Worm (Caenorhabditis elegans) whole organism, L1 larva: ENCODE measurements around the gene tbc-14.
A peak's percentile ranks its signal among the peaks of the same experiment; 100 is the strongest.

ENCODE experiments used
- C04F5.9 ChIP-seq: sonication (generic microtip); optimal IDR thresholded peaks from 2 replicates; lab custom pipeline; 2016; ENCODE audit warnings: missing genetic modification characterization, missing compliant biosample characterization
- C16A3.4 ChIP-seq: fragments of 150-350 bp; optimal IDR thresholded peaks from 2 replicates; lab custom pipeline; 2014; ENCODE audit warnings: missing biosample characterization, missing genetic modification characterization
- F16B12.6 ChIP-seq: fragments of 150-350 bp; optimal IDR thresholded peaks from 2 replicates; lab custom pipeline; 2014; ENCODE audit warnings: missing biosample characterization, missing genetic modification characterization
- aha-1 ChIP-seq: fragments of 150-350 bp; optimal IDR thresholded peaks from 2 replicates; lab custom pipeline; 2014; ENCODE audit warnings: missing biosample characterization, missing genetic modification characterization
- aly-2 ChIP-seq: fragments of 150-350 bp; optimal IDR thresholded peaks from 2 replicates; lab custom pipeline; 2014; ENCODE audit warnings: missing biosample characterization, missing genetic modification characterization
- blmp-1 ChIP-seq: fragments of 150-350 bp; optimal IDR thresholded peaks from 2 replicates; lab custom pipeline; 2014; ENCODE audit warnings: missing biosample characterization, missing genetic modification characterization
- ceh-8 ChIP-seq: fragments of 200-800 bp; sonication (Bioruptor generic); optimal IDR thresholded peaks from 2 replicates; lab custom pipeline; 2018; ENCODE audit warnings: mild to moderate bottlenecking, missing genetic modification characterization, moderate library complexity, missing compliant biosample characterization
- ces-1 ChIP-seq: fragments of 150-350 bp; optimal IDR thresholded peaks from 2 replicates; lab custom pipeline; 2014; ENCODE audit warnings: missing biosample characterization, missing genetic modification reagents, missing genetic modification characterization
- dpl-1 ChIP-seq, 3 experiments: fragments of 150-350 bp in 2 of 3; sonication (generic microtip) in 1 of 3; optimal IDR thresholded peaks; 2 replicates each; lab custom pipeline; 2014 to 2017; ENCODE audit warnings: missing biosample characterization in 3 of 3, missing genetic modification characterization in 3 of 3, missing genetic modification reagents in 3 of 3
- dsc-1 ChIP-seq: sonication (generic microtip); optimal IDR thresholded peaks from 2 replicates; lab custom pipeline; 2016; ENCODE audit warnings: mild to moderate bottlenecking, missing genetic modification characterization, missing compliant biosample characterization
- efl-1 ChIP-seq, 4 experiments: fragments of 150-350 bp; optimal IDR thresholded peaks in 3 of 4; peaks in 1 of 4; 1 replicate in 1 of 4; 2 replicates in 3 of 4; lab custom pipeline; 2014; ENCODE audit warnings: missing biosample characterization in 2 of 4, missing genetic modification characterization in 2 of 4, missing genetic modification reagents in 2 of 4
- efl-3 ChIP-seq: fragments of 200-800 bp; sonication (Bioruptor generic); optimal IDR thresholded peaks from 2 replicates; lab custom pipeline; 2018; ENCODE audit warnings: mild to moderate bottlenecking, missing genetic modification characterization, missing compliant biosample characterization
- egl-27 ChIP-seq, 2 experiments: fragments of 150-350 bp in 1 of 2; sonication (generic microtip); optimal IDR thresholded peaks; 3 replicates each; lab custom pipeline; 2017 to 2018; ENCODE audit warnings: missing biosample characterization in 2 of 2, missing genetic modification characterization in 2 of 2, missing genetic modification reagents in 2 of 2
- elt-2 ChIP-seq: sonication (generic microtip); optimal IDR thresholded peaks from 2 replicates; lab custom pipeline; 2016; ENCODE audit warnings: missing genetic modification characterization, mild to moderate bottlenecking, inconsistent platforms, missing compliant biosample characterization, missing genetic modification reagents
- elt-3 ChIP-seq, 6 experiments: fragments of 150-350 bp in 1 of 6; sonication (generic microtip); optimal IDR thresholded peaks; 2 replicates each; lab custom pipeline; 2017 to 2018; ENCODE audit warnings: missing biosample characterization in 6 of 6, missing genetic modification characterization in 6 of 6, inconsistent platforms in 1 of 6
- ets-5 ChIP-seq: fragments of 200-800 bp; sonication (Bioruptor generic); IDR thresholded peaks from 2 replicates; pipeline ENCODE4 v1.3.6; 2022; ENCODE audit warnings: missing genetic modification characterization, missing compliant biosample characterization
- fkh-10 ChIP-seq: sonication (generic microtip); optimal IDR thresholded peaks from 2 replicates; lab custom pipeline; 2017; ENCODE audit warnings: missing biosample characterization, missing genetic modification reagents, missing genetic modification characterization
- fkh-8 ChIP-seq: sonication (generic microtip); optimal IDR thresholded peaks from 2 replicates; lab custom pipeline; 2016; ENCODE audit warnings: mild to moderate bottlenecking, missing genetic modification characterization, missing compliant biosample characterization
- grh-1 ChIP-seq: fragments of 200-800 bp; sonication (Bioruptor generic); IDR thresholded peaks from 2 replicates; pipeline ENCODE4 v1.3.6; 2022; ENCODE audit warnings: missing genetic modification reagents, missing genetic modification characterization, missing compliant biosample characterization
- hlh-17 ChIP-seq: fragments of 200-800 bp; sonication (Bioruptor generic); optimal IDR thresholded peaks from 2 replicates; lab custom pipeline; 2018; ENCODE audit warnings: missing genetic modification characterization, mild to moderate bottlenecking, missing compliant biosample characterization, moderate library complexity, borderline replicate concordance
- hlh-4 ChIP-seq: sonication (generic microtip); optimal IDR thresholded peaks from 2 replicates; lab custom pipeline; 2016; ENCODE audit warnings: mild to moderate bottlenecking, missing genetic modification characterization, missing compliant biosample characterization
- isw-1 ChIP-seq: fragments of 200-800 bp; sonication (Bioruptor generic); IDR thresholded peaks from 2 replicates; pipeline ENCODE4 v1.3.6; 2022; ENCODE audit warnings: missing genetic modification characterization, missing compliant biosample characterization
- lin-14 ChIP-seq: fragments of 200-800 bp; sonication (Bioruptor generic); optimal IDR thresholded peaks from 2 replicates; lab custom pipeline; 2018; ENCODE audit warnings: mild to moderate bottlenecking, missing genetic modification characterization, moderate library complexity, missing compliant biosample characterization
- lin-15B ChIP-seq: fragments of 150-350 bp; sonication (generic microtip); optimal IDR thresholded peaks from 3 replicates; lab custom pipeline; 2014; ENCODE audit warnings: missing biosample characterization, missing genetic modification characterization
- lin-35 ChIP-seq, 2 experiments: fragments of 150-350 bp; optimal IDR thresholded peaks; 2 replicates each; lab custom pipeline; 2014; ENCODE audit warnings: missing biosample characterization in 2 of 2, missing genetic modification characterization in 2 of 2, missing genetic modification reagents in 2 of 2
- lin-39 ChIP-seq: fragments of 150-350 bp; optimal IDR thresholded peaks from 2 replicates; lab custom pipeline; 2014; ENCODE audit warnings: missing biosample characterization, missing genetic modification reagents, missing genetic modification characterization
- lir-3 ChIP-seq: sonication (generic microtip); optimal IDR thresholded peaks from 2 replicates; lab custom pipeline; 2016; ENCODE audit warnings: mild to moderate bottlenecking, missing genetic modification characterization, moderate library complexity, missing compliant biosample characterization; ENCODE audit not compliant: poor library complexity
- lsy-2 ChIP-seq, 2 experiments: fragments of 150-350 bp; optimal IDR thresholded peaks; 2 replicates each; lab custom pipeline; 2014; ENCODE audit warnings: missing biosample characterization in 2 of 2, missing genetic modification characterization in 2 of 2
- mdl-1 ChIP-seq, 2 experiments: fragments of 150-350 bp; optimal IDR thresholded peaks; 2 replicates each; lab custom pipeline; 2014 to 2017; ENCODE audit warnings: missing biosample characterization in 2 of 2, missing genetic modification characterization in 2 of 2, inconsistent platforms in 1 of 2
- mef-2 ChIP-seq: fragments of 150-350 bp; optimal IDR thresholded peaks from 2 replicates; lab custom pipeline; 2014; ENCODE audit warnings: missing biosample characterization, missing genetic modification characterization
- mep-1 ChIP-seq: fragments of 150-350 bp; optimal IDR thresholded peaks from 2 replicates; lab custom pipeline; 2014; ENCODE audit warnings: missing biosample characterization, missing genetic modification characterization
- nhr-11 ChIP-seq: fragments of 150-350 bp; optimal IDR thresholded peaks from 2 replicates; lab custom pipeline; 2014; ENCODE audit warnings: missing biosample characterization, missing genetic modification characterization
- nhr-12 ChIP-seq: sonication (generic microtip); optimal IDR thresholded peaks from 2 replicates; lab custom pipeline; 2017; ENCODE audit warnings: missing biosample characterization, missing genetic modification characterization
- nhr-19 ChIP-seq: fragments of 200-800 bp; sonication (Bioruptor generic); conservative IDR thresholded peaks from 2 replicates; pipeline ENCODE4 v1.3.6; 2022; ENCODE audit warnings: missing genetic modification characterization, missing compliant biosample characterization
- nhr-237 ChIP-seq: fragments of 150-350 bp; optimal IDR thresholded peaks from 2 replicates; lab custom pipeline; 2014; ENCODE audit warnings: missing biosample characterization, missing genetic modification characterization
- nhr-28 ChIP-seq: fragments of 150-350 bp; optimal IDR thresholded peaks from 2 replicates; lab custom pipeline; 2014; ENCODE audit warnings: missing biosample characterization, missing genetic modification characterization
- nhr-71 ChIP-seq: sonication (generic microtip); optimal IDR thresholded peaks from 2 replicates; lab custom pipeline; 2016; ENCODE audit warnings: mild to moderate bottlenecking, missing genetic modification characterization, moderate library complexity, missing compliant biosample characterization
- nhr-85 ChIP-seq: sonication (generic microtip); peaks from one replicate; lab custom pipeline; 2016; ENCODE audit warnings: missing genetic modification characterization, inconsistent platforms, missing compliant biosample characterization
- pag-3 ChIP-seq: sonication (generic microtip); optimal IDR thresholded peaks from 2 replicates; lab custom pipeline; 2017; ENCODE audit warnings: missing genetic modification characterization, mild to moderate bottlenecking, missing compliant biosample characterization, antibody characterized with exemption, borderline replicate concordance; ENCODE audit not compliant: insufficient read depth
- skn-1 ChIP-seq: fragments of 150-350 bp; optimal IDR thresholded peaks from 2 replicates; lab custom pipeline; 2014; ENCODE audit warnings: missing biosample characterization, missing genetic modification characterization
- snu-23 ChIP-seq: sonication (generic microtip); optimal IDR thresholded peaks from 2 replicates; lab custom pipeline; 2016; ENCODE audit warnings: missing genetic modification characterization, missing compliant biosample characterization
- sox-4 ChIP-seq: sonication (generic microtip); optimal IDR thresholded peaks from 2 replicates; lab custom pipeline; 2016; ENCODE audit warnings: missing genetic modification characterization, missing compliant biosample characterization
- sptf-1 ChIP-seq: fragments of 150-350 bp; optimal IDR thresholded peaks from 2 replicates; lab custom pipeline; 2014; ENCODE audit warnings: missing biosample characterization, missing genetic modification characterization
- sup-37 ChIP-seq: fragments of 200-800 bp; sonication (Bioruptor generic); optimal IDR thresholded peaks from 2 replicates; lab custom pipeline; 2018; ENCODE audit warnings: mild to moderate bottlenecking, missing genetic modification characterization, missing compliant biosample characterization
- swsn-7 ChIP-seq: sonication (generic microtip); optimal IDR thresholded peaks from 2 replicates; lab custom pipeline; 2016; ENCODE audit warnings: missing genetic modification characterization, missing compliant biosample characterization
- tbx-2 ChIP-seq: sonication (generic microtip); optimal IDR thresholded peaks from 2 replicates; lab custom pipeline; 2016; ENCODE audit warnings: missing genetic modification characterization, missing compliant biosample characterization
- tlp-1 ChIP-seq: fragments of 150-350 bp; optimal IDR thresholded peaks from 2 replicates; lab custom pipeline; 2014; ENCODE audit warnings: missing biosample characterization, missing genetic modification characterization
- unc-30 ChIP-seq: sonication (generic microtip); optimal IDR thresholded peaks from 2 replicates; lab custom pipeline; 2017; ENCODE audit warnings: missing biosample characterization, missing genetic modification characterization
- unc-86 ChIP-seq: sonication (generic microtip); optimal IDR thresholded peaks from 2 replicates; lab custom pipeline; 2016; ENCODE audit warnings: missing genetic modification characterization, missing compliant biosample characterization
- unc-98 ChIP-seq: fragments of 200-800 bp; sonication (Bioruptor generic); IDR thresholded peaks from 2 replicates; pipeline ENCODE4 v1.3.6; 2022; ENCODE audit warnings: missing genetic modification characterization, missing compliant biosample characterization
- vab-15 ChIP-seq: sonication (generic microtip); optimal IDR thresholded peaks from 2 replicates; lab custom pipeline; 2017; ENCODE audit warnings: missing genotype, mild to moderate bottlenecking, missing genetic modification characterization, missing compliant biosample characterization
- zip-4 ChIP-seq: fragments of 200-800 bp; sonication (Bioruptor generic); optimal IDR thresholded peaks from 2 replicates; lab custom pipeline; 2018; ENCODE audit warnings: mild to moderate bottlenecking, missing genetic modification characterization, moderate library complexity, missing compliant biosample characterization

The tbc-14 gene

ce11 chrII:13469043-13469652 is 21.8 kb upstream of the tbc-14 start, which contains the start of gene E01G4.3 (continued):
- TF ChIP-seq C16A3.4 (tag; lab: Kevin White, UChicago) (peak; percentile 45), unc-98 (GFP tag; lab: Robert Waterston, UW) (0 out of 2 replicates have a peak, but pooled peaks have one; percentile 25), lin-14 (peak; percentile 91), fkh-10 (no peak), efl-1 (optimal IDR thresholded peaks at IDR 0.05; lab: Kevin White, UChicago) (peak; percentile 34 to 41), efl-1 (GFP tag; optimal IDR thresholded peaks at IDR 0.05 in 1 of 2; lab: Kevin White, UChicago) (peak; percentile 1 to 76), unc-86 (tag; lab: Kevin White, UChicago) (no peak), nhr-85 (tag; lab: Kevin White, UChicago) (peak; percentile 86), grh-1 (GFP tag; lab: Robert Waterston, UW) (no peak), swsn-7 (peak; percentile 32), pag-3 (no peak), nhr-12 (tag; lab: Kevin White, UChicago) (no peak), elt-3 (tag; optimal IDR thresholded peaks at IDR 0.05; lab: Kevin White, UChicago) (peak in 5 of 6 experiments; percentile 33 to 83 (median 52)), aly-2 (no peak), unc-30 (no peak), zip-4 (GFP tag; lab: Kevin White, UChicago) (no peak), sup-37 (GFP tag; lab: Kevin White, UChicago) (no peak), ceh-8 (no peak), tlp-1 (tag; lab: Kevin White, UChicago) (no peak), sox-4 (no peak), F16B12.6 (tag; lab: Kevin White, UChicago) (no peak), egl-27 (tag; optimal IDR thresholded peaks at IDR 0.05; lab: Kevin White, UChicago) (peak in 1 of 2 experiments; percentile 16), efl-3 (GFP tag; lab: Kevin White, UChicago) (no peak), snu-23 (GFP tag; lab: Kevin White, UChicago) (peak; percentile 84), hlh-17 (GFP tag; lab: Kevin White, UChicago) (no peak), skn-1 (tag; lab: Kevin White, UChicago) (peak; percentile 30), mef-2 (no peak), C04F5.9 (tag; lab: Kevin White, UChicago) (no peak), elt-2 (peak; percentile 97), nhr-237 (tag; lab: Kevin White, UChicago) (no peak), lin-15B (no peak), blmp-1 (tag; lab: Kevin White, UChicago) (peak; percentile 69), lsy-2 (tag; optimal IDR thresholded peaks at IDR 0.05; lab: Kevin White, UChicago) (peak; percentile 40 to 73), tbx-2 (peak; percentile 71), nhr-11 (tag; lab: Kevin White, UChicago) (peak; percentile 54), lir-3 (tag; lab: Kevin White, UChicago) (no peak), sptf-1 (tag; lab: Kevin White, UChicago) (no peak), isw-1 (GFP tag; lab: Robert Waterston, UW) (no peak), ets-5 (GFP tag; lab: Robert Waterston, UW) (no peak), fkh-8 (tag; lab: Kevin White, UChicago) (no peak)
- TF ChIP-seq, all 84 proteins: peak for 30

DNA sequence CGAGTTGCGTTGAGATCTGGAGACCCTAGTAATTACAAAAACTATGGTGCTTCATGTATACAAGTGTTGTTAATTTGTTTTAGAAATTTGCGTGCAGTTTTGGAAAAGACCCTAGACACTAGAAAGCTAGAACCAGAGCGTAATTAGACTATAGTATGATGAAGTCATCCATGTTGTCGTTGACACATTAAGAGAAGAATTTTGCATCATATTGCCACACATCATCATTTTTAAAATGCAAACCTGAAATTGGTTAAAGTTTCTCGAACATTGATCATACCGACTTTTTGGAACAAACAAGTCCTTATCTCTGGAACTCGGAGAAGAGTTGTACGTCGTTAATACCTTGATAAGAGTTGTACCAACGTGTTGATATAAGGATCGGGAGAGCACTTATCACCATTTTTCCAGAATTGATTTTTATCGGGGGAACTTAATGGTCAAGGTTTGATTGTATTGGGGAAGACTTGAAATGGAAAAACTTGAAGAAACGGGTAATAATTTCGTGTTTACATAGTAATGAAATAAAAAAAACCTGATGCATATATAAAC is 20.5 kb upstream of the tbc-14 start:
- TF ChIP-seq vab-15 (tag; lab: Kevin White, UChicago): no peak
- TF ChIP-seq C04F5.9 (tag; lab: Kevin White, UChicago): no peak
- TF ChIP-seq mep-1 (tag; lab: Kevin White, UChicago): no peak
- no peak for TF ChIP-seq nhr-12 (tag; lab: Kevin White, UChicago)
- TF ChIP-seq mdl-1 (tag; optimal IDR thresholded peaks at IDR 0.05; lab: Kevin White, UChicago): peak in 1 of 2 experiments; percentile 4
- TF ChIP-seq hlh-4: no peak
- TF ChIP-seq dpl-1 (GFP tag; optimal IDR thresholded peaks at IDR 0.05; lab: Kevin White, UChicago): no peak
- no peak for TF ChIP-seq aha-1 (tag; lab: Kevin White, UChicago)
- TF ChIP-seq lin-39: no peak
- peak in 1 of 2 experiments; percentile 11 for TF ChIP-seq lin-35 (GFP tag; optimal IDR thresholded peaks at IDR 0.05; lab: Kevin White, UChicago)
- no peak for TF ChIP-seq grh-1 (GFP tag; lab: Robert Waterston, UW)
- TF ChIP-seq dsc-1 (tag; lab: Kevin White, UChicago): no peak
- no peak for TF ChIP-seq ces-1 (GFP tag; lab: Kevin White, UChicago)
- no peak for TF ChIP-seq lir-3 (tag; lab: Kevin White, UChicago)
- no peak for TF ChIP-seq nhr-28 (tag; lab: Kevin White, UChicago)
- peak; percentile 30 for TF ChIP-seq nhr-71 (tag; lab: Kevin White, UChicago)
- peak; percentile 27; the same call in 1 of the 2 replicates for TF ChIP-seq nhr-19 (GFP tag; lab: Robert Waterston, UW)
